Fruit fly (Drosophila melanogaster): Measurements from ENCODE around the gene Papss.
A peak's percentile ranks its signal among the peaks of the same experiment; 100 is the strongest.

Papss gene

DNA sequence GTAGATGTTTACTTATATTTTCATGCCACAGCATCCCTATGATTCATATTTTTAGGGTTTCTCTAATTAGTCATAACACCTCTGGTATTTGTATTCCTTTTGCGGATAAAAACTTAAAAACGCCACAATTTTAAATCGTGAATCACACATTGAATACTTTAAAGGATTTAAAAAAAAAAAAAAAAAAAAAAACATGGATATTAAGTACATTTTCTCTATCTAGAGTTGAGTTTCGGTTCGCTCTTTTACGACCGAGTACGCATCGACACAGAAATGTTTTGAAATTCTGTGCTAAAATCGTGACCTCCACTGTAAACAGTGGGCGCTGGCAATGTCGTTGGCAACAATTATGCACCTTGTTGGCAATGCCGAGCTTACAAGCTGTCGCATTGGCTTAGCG, 60.3 kb downstream of the Papss start (continued):
- TF ChIP-seq Hr38 (GFP tag; optimal IDR thresholded peaks at IDR 0.05) (no peak), CG6854 (GFP tag; optimal IDR thresholded peaks at IDR 0.05) (no peak), Smox (GFP tag; optimal IDR thresholded peaks at IDR 0.05) (peak; percentile 39), Ets21C (GFP tag; optimal IDR thresholded peaks at IDR 0.05) (no peak), cyc (GFP tag; optimal IDR thresholded peaks at IDR 0.05) (no peak), CG4318 (GFP tag; optimal IDR thresholded peaks at IDR 0.05) (no peak), achi (GFP tag; optimal IDR thresholded peaks at IDR 0.05) (peak; percentile 59), vri (GFP tag; optimal IDR thresholded peaks at IDR 0.05) (no peak)

DNA sequence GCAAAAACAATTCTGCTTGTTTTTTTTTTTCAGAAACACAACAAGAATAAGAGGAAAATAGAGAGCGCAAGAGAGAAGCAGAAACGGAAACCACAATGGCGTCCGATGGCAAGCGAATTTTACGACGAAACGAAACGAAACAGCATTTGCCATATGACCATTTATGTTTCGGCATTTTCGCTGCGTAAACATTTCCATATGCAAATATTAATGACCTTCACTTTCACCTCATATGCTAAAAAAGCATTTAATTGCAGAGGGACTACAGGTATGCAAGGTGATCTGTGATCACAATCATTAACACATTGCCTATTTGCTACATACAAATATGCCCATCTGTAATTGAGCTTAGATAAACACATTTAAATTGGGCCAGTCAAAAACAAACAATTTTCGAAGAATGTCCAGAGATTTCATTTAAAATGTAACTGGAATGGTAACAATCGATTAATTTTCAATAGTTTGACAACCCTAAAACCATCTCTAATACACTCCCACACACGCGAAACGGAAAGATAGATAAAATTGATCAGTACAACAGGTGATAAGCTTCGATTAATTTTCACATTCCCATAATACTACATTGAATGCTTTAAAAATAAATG, 61.2 kb downstream of the Papss start:
- TF ChIP-seq CG3919 (GFP tag; optimal IDR thresholded peaks at IDR 0.05) = no peak
- no peak for TF ChIP-seq Ets21C (GFP tag; optimal IDR thresholded peaks at IDR 0.05)
- TF ChIP-seq CG32006 (GFP tag; optimal IDR thresholded peaks at IDR 0.05) = peak; percentile 6
- no peak for TF ChIP-seq CG7368 (GFP tag; optimal IDR thresholded peaks at IDR 0.05)
- peak; percentile 59 for TF ChIP-seq Eip78C (GFP tag)
- TF ChIP-seq eg (GFP tag; IDR thresholded peaks at IDR 0.05) = 0 out of 3 replicates have a peak, but pooled peaks have one; percentile 13

DNA sequence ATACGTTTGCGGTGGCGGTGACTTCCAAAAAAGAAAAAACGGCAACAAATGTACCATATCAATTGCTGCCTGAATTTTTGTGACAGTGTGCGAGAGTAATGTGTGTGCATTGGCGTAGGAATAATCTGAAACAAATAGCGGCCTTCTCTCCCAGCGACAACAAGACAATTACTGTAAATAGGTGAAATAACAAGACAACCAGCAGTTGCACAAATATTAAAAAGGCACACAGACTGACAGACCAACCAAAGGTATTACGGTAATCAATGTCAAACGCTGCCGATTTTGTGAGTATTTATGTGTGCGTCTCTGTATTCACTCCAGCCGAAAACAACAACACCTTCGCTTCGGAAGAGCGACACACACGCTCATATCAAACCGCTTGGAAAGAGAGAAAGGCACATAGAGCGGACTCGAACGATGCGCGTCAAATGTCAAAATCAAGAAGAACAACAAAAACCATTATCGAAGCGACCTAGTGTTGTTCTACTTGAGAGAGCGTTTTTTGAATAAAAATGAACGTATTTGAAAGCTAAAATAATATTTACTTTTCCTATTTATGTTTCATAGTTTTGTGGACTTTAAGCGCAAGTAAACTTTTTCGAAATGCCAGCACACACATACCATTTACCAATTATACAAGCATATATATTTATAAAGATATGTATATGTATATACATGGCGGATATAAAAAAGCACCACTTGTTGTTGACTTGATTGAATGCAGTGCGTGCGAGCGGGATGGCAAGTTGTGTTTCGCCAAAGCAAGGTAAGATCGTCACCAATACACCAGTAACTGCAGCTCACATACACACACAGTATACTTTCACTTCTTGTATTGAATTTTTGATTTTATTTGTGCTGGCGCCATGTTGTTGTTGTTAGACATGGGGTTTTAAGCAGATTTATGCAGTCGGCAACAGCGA, 62.0 kb downstream of the Papss start:
- peak; percentile 57 for TF ChIP-seq dsx (GFP tag; optimal IDR thresholded peaks at IDR 0.05; ENCODE audit: poor library complexity, severe bottlenecking)
- peak; percentile 96 for TF ChIP-seq Blimp-1 (GFP tag; optimal IDR thresholded peaks at IDR 0.05)
- no peak for TF ChIP-seq Met (GFP tag; optimal IDR thresholded peaks at IDR 0.05)
- no peak for TF ChIP-seq CG6854 (GFP tag; optimal IDR thresholded peaks at IDR 0.05)
- peak; percentile 78 for TF ChIP-seq svp (GFP tag)
- no peak for TF ChIP-seq CG9139 (GFP tag; optimal IDR thresholded peaks at IDR 0.05)
- TF ChIP-seq CG8632 (GFP tag; optimal IDR thresholded peaks at IDR 0.05) = no peak
- TF ChIP-seq Eip78C (GFP tag) = peak; percentile 78
- peak; percentile 89 for TF ChIP-seq vri (GFP tag; optimal IDR thresholded peaks at IDR 0.05)
- TF ChIP-seq pdm3 (GFP tag; optimal IDR thresholded peaks at IDR 0.05) = no peak
- TF ChIP-seq Eip93F (GFP tag; optimal IDR thresholded peaks at IDR 0.05) = peak; percentile 38
- TF ChIP-seq fkh (GFP tag; optimal IDR thresholded peaks at IDR 0.05) = peak; percentile 96
- peak; percentile 23 for TF ChIP-seq CG3919 (GFP tag; optimal IDR thresholded peaks at IDR 0.05)
- TF ChIP-seq Sox102F (GFP tag; optimal IDR thresholded peaks at IDR 0.05) = peak; percentile 10
- TF ChIP-seq CG3032 (tag; optimal IDR thresholded peaks at IDR 0.05) = no peak
- TF ChIP-seq cyc (GFP tag; optimal IDR thresholded peaks at IDR 0.05) = no peak
- peak in 1 of 2 experiments; percentile 17 for TF ChIP-seq salr (GFP tag; optimal IDR thresholded peaks at IDR 0.05)
- peak; percentile 34 for TF ChIP-seq acj6 (GFP tag; optimal IDR thresholded peaks at IDR 0.05)
- no peak for TF ChIP-seq CG16779 (tag; optimal IDR thresholded peaks at IDR 0.05)
- TF ChIP-seq CG7368 (GFP tag; optimal IDR thresholded peaks at IDR 0.05) = no peak

DNA sequence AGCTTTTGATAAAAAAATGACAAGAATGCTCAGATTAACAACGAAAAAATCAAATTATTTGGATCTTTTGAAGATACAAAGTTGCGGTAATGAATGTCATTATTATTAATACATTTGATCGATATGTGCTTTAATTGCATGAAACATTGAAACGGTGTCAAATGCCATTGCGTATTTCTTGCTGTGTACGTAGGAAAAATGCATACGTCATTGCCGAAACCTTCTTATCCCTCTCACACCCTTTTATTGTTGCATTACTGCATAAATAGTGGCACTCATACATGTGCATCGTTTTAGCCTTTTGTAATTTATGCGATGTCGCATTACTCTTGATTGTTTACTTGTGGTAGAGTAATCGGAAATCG, 62.6 kb downstream of the Papss start:
- TF ChIP-seq CG1621 (tag; optimal IDR thresholded peaks at IDR 0.05) (no peak), CG32006 (GFP tag; optimal IDR thresholded peaks at IDR 0.05) (peak; percentile 49), CG11902 (GFP tag; optimal IDR thresholded peaks at IDR 0.05) (no peak), CG8319 (GFP tag; optimal IDR thresholded peaks at IDR 0.05) (no peak), acj6 (GFP tag; optimal IDR thresholded peaks at IDR 0.05) (peak; percentile 5), vri (GFP tag; optimal IDR thresholded peaks at IDR 0.05) (no peak), CG8632 (GFP tag; optimal IDR thresholded peaks at IDR 0.05) (no peak), CG6854 (GFP tag; optimal IDR thresholded peaks at IDR 0.05) (no peak), CG15336 (GFP tag; IDR thresholded peaks at IDR 0.05) (0 out of 2 replicates have a peak, but pooled peaks have one; percentile 12), cyc (GFP tag; optimal IDR thresholded peaks at IDR 0.05) (no peak), spab (GFP tag; optimal IDR thresholded peaks at IDR 0.05) (no peak), topi (GFP tag; optimal IDR thresholded peaks at IDR 0.05) (peak; percentile 5), CG31627 (GFP tag; optimal IDR thresholded peaks at IDR 0.05) (no peak), CG6792 (GFP tag; optimal IDR thresholded peaks at IDR 0.05) (peak; percentile 20), eg (GFP tag; IDR thresholded peaks at IDR 0.05) (0 out of 3 replicates have a peak, but pooled peaks have one; percentile 10), Sox14 (GFP tag; optimal IDR thresholded peaks at IDR 0.05) (no peak), OdsH (GFP tag; optimal IDR thresholded peaks at IDR 0.05) (no peak)

Measured in whole organism, prepupa.